Worm (Caenorhabditis elegans) whole organism, mixed stage, embryonic: ENCODE data around the gene F23F1.6.

Source experiments
- cnd-1 ChIP-seq: fragments of 200-800 bp; sonication (Bioruptor generic); optimal IDR thresholded peaks from 2 replicates; lab custom pipeline; 2018; ENCODE audit warnings: mild to moderate bottlenecking, missing genetic modification characterization, missing compliant biosample characterization
- elt-3 ChIP-seq: fragments of 150-350 bp; optimal IDR thresholded peaks from 2 replicates; lab custom pipeline; 2014; ENCODE audit warnings: missing biosample characterization, missing genetic modification characterization
- nhr-28 ChIP-seq: fragments of 150-350 bp; optimal IDR thresholded peaks from 2 replicates; lab custom pipeline; 2014; ENCODE audit warnings: missing biosample characterization, missing genetic modification characterization
- unc-39 ChIP-seq: fragments of 150-350 bp; optimal IDR thresholded peaks from 2 replicates; lab custom pipeline; 2014; ENCODE audit warnings: missing biosample characterization, missing genetic modification characterization

ce11 chrII:11783-12182, 25.3 kb downstream of the F23F1.6 start, which contains the start of gene best-4:
- TF ChIP-seq elt-3 (tag; lab: Kevin White, UChicago) (no peak), cnd-1 (no peak), nhr-28 (no peak), unc-39 (tag; lab: Kevin White, UChicago) (no peak)
